Fruit fly (Drosophila melanogaster): Measurements from ENCODE around the gene CG14440.

CG14440 gene

DNA sequence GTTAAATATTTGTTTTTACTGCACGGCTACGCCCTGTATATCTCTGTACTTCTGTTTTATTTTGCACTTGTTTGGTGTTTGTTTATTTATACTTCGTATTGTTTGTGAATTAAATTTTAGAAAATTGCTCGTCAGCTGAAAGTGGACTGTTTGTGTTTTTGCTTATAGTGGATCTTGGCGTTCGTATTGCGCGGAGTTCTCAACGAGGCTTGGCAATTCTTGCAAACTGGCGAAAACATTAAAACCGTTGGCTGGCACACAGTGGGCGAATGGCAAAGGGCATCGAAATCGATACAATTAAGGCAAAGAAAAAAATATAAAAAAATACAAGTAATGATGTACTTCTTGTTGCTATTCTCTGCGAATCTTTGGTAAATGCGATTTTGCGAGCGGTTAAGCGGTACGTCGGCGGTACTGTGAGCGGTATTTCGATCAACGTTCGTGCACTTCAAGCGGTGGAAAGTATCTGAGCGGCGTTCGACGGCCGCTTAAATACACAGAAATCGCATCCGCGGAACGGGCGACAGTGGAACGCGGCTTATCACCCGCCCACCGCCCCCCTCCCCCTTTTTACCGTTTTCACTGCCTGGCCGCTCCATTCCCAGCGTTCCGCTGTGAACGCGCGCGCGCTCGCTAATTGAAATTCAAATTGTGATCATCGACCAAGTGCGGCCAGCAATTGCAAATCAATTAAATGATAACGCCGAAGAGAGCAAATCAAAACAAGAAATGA, 28.6 kb upstream of the CG14440 start:
- TF ChIP-seq pan (optimal IDR thresholded peaks at IDR 0.05), result no peak
- no peak for TF ChIP-seq usp (GFP tag; optimal IDR thresholded peaks at IDR 0.05)
- TF ChIP-seq psq (optimal IDR thresholded peaks at IDR 0.05), result no peak
- no peak for TF ChIP-seq Dll (optimal IDR thresholded peaks at IDR 0.05)
- no peak for TF ChIP-seq EcR (GFP tag; optimal IDR thresholded peaks at IDR 0.05)
- TF ChIP-seq CG8478 (optimal IDR thresholded peaks at IDR 0.05), result no peak

DNA sequence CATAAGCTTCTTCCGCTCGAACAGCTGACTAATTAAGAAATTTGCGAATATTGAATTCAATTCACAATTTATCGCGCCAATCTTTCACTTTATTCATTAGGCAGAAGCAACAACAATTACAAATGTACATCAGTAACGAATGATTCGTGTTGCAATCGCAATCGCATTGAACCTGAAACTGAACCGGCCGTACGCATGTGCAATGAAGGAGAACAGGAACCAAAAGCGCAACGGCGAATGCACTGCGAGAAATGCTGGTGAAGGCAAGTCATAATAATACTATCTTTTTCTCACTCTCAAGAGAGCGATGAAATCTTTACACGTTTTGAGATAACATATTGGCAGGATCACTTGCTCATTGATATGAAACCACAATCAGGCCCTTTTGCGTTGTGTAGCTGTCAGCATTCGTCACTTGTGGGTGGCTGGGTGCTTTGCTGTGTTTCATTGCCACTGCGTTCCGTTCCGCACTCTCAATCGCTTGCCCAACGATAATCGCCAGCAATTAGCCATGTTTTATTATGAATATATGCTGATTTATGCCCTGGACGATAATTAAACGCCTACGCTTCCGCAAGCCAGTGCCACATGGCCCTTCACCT, 26.6 kb upstream of the CG14440 start:
- TF ChIP-seq psq (optimal IDR thresholded peaks at IDR 0.05) (no peak), usp (GFP tag; optimal IDR thresholded peaks at IDR 0.05) (no peak), EcR (GFP tag; optimal IDR thresholded peaks at IDR 0.05) (no peak), CG8478 (optimal IDR thresholded peaks at IDR 0.05) (no peak), pan (optimal IDR thresholded peaks at IDR 0.05) (no peak), Dll (optimal IDR thresholded peaks at IDR 0.05) (no peak)

DNA sequence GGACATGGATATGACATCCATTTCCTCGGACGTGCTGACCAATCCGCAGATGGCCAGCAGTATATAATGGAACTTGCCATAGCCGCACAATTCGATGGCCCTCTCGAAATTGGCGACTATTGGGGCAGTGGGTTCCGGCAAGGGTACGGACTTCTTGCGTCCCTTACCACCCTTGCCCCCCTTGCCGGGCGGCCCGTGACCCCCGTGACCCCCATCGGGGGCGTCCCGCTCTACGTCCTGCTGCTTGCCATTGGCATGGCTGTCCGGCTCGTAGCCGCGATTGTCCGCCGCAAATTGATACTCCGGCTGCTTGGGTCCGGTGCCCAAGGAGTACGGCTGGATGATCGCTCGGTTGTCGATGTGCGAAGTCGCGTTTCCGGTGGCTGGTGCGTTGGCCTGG, 25.3 kb upstream of the CG14440 start:
- TF ChIP-seq CG8478 (optimal IDR thresholded peaks at IDR 0.05) (no peak), pan (optimal IDR thresholded peaks at IDR 0.05) (no peak), EcR (GFP tag; optimal IDR thresholded peaks at IDR 0.05) (no peak), usp (GFP tag; optimal IDR thresholded peaks at IDR 0.05) (no peak), Dll (optimal IDR thresholded peaks at IDR 0.05) (no peak), psq (optimal IDR thresholded peaks at IDR 0.05) (no peak)

DNA sequence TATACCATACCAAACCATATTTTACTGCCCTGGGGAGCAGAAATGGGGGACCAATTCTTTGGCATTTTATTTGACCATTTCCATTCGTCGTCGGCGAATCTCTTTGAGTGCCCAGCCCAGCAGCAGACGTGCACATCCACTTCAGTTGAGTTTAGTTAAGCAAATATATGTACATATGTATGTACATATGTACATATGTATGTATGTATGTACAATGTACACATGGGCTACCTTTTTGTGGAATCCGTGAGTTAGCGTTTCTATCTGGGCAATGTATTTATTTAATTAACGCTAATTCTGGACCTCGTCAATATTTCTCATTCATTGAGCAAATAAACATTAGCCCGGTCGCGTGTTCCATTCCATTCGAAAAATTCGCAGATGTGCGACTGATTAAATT, 21.6 kb upstream of the CG14440 start:
- TF ChIP-seq pan (optimal IDR thresholded peaks at IDR 0.05) (no peak), usp (GFP tag; optimal IDR thresholded peaks at IDR 0.05) (no peak), psq (optimal IDR thresholded peaks at IDR 0.05) (no peak), Dll (optimal IDR thresholded peaks at IDR 0.05) (no peak)

DNA sequence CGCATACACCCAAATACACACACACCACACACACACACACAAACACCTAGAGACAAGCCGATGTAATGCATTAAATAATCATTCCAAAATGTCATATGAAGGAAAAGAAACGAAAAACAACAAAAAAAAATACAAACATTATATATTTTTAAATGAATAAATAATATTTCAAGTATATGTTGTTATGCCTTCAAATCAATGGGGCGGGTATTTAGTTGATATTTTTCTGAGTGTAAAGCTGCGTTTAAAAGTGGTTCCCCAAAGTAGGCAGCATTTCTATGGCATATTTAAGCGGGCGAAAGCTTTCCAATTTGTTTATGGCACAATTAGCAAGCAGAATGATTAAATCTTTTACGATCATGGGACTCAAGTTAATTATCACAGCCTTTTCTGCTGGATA, 20.9 kb upstream of the CG14440 start:
- TF ChIP-seq pan (optimal IDR thresholded peaks at IDR 0.05), result no peak
- TF ChIP-seq EcR (GFP tag; optimal IDR thresholded peaks at IDR 0.05), result no peak

DNA sequence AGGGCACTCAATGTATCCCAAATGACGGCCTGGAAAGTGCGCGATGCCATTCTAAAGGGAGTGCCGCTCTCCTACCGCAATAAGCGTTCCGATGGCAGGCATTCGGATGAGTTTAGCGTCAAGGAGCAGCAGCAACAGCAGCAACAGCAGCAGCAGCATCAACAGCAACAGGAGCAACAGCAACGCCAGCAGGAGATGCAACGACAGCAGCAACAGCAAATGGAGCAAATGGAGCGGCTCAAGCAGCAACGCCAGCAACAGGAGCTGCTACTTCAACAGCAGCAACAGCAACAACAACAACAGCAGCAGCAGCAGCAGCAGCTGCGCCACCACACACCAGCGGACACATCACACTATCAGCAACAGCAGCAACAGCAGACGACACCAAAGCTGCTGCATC, 17.8 kb upstream of the CG14440 start:
- TF ChIP-seq pan (optimal IDR thresholded peaks at IDR 0.05), result no peak
- TF ChIP-seq psq (optimal IDR thresholded peaks at IDR 0.05), result no peak
- TF ChIP-seq Dll (optimal IDR thresholded peaks at IDR 0.05), result no peak
- TF ChIP-seq EcR (GFP tag; optimal IDR thresholded peaks at IDR 0.05), result no peak

DNA sequence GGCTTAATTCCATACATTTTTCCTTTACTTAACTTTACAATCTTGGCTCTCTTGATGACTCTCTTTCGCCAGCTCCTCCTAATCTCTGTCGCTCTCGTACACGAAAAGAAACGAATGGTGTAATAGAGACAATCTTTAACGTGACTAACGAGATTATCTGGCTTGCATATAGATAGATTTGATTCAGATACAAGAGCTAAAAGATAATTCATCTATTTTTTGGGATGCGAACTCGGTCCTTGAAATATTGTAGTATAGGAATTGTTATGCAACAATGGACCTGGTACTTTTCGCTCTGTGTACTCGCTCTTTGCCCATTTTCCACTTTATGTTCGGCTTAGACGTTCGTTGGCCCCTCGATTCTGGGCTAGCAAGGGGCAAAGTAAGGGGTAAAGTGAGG, 12.9 kb upstream of the CG14440 start:
- no peak for TF ChIP-seq EcR (GFP tag; optimal IDR thresholded peaks at IDR 0.05)
- no peak for TF ChIP-seq CG8478 (optimal IDR thresholded peaks at IDR 0.05)
- no peak for TF ChIP-seq psq (optimal IDR thresholded peaks at IDR 0.05)
- TF ChIP-seq usp (GFP tag; optimal IDR thresholded peaks at IDR 0.05), result no peak
- no peak for TF ChIP-seq Dll (optimal IDR thresholded peaks at IDR 0.05)
- TF ChIP-seq pan (optimal IDR thresholded peaks at IDR 0.05), result no peak

DNA sequence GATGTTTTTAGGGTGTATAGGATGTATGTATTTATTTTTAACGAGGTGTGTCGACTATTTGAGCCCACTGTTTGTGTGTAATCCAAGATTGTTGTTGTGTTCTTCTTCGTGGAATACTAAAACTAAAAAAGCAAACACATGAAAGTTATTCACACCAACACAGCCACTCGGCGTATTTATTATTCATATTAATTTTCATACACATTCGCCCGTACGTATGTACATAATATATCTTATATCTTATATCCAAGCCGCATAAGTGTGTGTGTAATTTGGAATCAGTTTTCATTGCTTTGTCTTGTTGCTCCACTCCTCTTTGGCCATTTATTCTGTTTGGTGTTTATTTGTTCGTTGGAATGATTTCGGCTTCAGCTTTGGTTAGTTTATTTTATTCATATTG, 12.3 kb upstream of the CG14440 start:
- no peak for TF ChIP-seq EcR (GFP tag; optimal IDR thresholded peaks at IDR 0.05)
- TF ChIP-seq Dll (optimal IDR thresholded peaks at IDR 0.05), result no peak
- no peak for TF ChIP-seq pan (optimal IDR thresholded peaks at IDR 0.05)
- no peak for TF ChIP-seq usp (GFP tag; optimal IDR thresholded peaks at IDR 0.05)
- no peak for TF ChIP-seq CG8478 (optimal IDR thresholded peaks at IDR 0.05)

DNA sequence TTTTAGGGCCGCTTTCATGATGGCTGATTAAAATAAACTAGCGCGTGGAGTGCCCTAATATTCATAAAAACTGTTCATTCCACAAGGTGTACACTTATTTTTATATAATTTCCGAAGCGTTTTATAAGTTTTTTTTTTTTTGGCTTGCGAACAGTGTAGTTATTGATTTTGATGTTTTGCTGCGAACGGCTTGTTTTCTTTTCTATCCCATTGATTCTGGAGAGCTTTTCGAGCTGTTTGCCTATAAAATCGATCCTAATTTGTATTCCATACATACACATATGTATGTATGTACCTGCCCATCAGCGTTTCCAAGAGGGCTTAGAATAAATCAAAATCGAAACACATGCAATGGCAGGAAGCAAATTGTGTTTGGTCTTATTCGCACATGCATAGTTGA, 11.9 kb upstream of the CG14440 start:
- TF ChIP-seq Dll (optimal IDR thresholded peaks at IDR 0.05), result no peak
- no peak for TF ChIP-seq CG8478 (optimal IDR thresholded peaks at IDR 0.05)
- no peak for TF ChIP-seq pan (optimal IDR thresholded peaks at IDR 0.05)
- no peak for TF ChIP-seq psq (optimal IDR thresholded peaks at IDR 0.05)
- TF ChIP-seq EcR (GFP tag; optimal IDR thresholded peaks at IDR 0.05), result no peak
- TF ChIP-seq usp (GFP tag; optimal IDR thresholded peaks at IDR 0.05), result no peak

DNA sequence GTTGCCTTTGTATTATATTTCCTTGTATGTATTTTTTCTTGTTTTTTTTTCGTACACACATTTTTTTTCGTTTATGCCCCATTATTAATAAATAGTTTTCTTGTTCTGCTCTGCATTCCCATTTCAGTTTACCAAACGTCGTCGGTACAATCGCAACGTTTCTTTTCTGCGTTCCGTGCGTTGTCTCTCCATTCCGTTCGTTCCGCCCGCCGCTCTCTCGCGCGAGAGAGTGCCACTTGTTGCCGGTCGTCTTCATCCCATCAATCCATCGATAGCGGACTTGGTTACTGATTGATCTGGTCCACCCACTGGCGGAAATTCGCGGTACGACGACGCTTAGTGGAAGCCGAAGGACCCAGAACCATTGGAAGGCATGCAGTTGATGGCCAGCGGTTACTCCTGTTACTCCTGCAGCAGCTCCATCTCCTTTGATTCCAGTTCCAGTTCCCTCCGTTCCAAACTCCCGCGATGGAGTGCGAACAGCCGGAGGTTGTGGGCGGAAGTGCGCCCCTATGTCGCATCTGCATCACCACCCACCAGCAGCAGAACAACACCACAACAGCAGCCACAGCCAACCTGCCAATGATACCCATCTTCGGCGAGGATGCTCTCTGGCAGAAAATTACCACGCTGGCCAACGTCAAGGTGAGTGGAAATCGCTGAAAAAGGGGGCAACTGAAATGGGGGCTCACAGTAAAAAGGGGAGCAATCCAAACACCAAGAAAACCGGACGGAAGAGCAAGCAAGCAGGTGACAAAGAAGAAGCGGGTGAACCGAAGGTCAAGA, 11.1 kb upstream of the CG14440 start:
- no peak for TF ChIP-seq pan (optimal IDR thresholded peaks at IDR 0.05)
- TF ChIP-seq psq (optimal IDR thresholded peaks at IDR 0.05), result no peak
- no peak for TF ChIP-seq Dll (optimal IDR thresholded peaks at IDR 0.05)
- no peak for TF ChIP-seq usp (GFP tag; optimal IDR thresholded peaks at IDR 0.05)
- TF ChIP-seq CG8478 (optimal IDR thresholded peaks at IDR 0.05), result no peak
- TF ChIP-seq EcR (GFP tag; optimal IDR thresholded peaks at IDR 0.05), result no peak

DNA sequence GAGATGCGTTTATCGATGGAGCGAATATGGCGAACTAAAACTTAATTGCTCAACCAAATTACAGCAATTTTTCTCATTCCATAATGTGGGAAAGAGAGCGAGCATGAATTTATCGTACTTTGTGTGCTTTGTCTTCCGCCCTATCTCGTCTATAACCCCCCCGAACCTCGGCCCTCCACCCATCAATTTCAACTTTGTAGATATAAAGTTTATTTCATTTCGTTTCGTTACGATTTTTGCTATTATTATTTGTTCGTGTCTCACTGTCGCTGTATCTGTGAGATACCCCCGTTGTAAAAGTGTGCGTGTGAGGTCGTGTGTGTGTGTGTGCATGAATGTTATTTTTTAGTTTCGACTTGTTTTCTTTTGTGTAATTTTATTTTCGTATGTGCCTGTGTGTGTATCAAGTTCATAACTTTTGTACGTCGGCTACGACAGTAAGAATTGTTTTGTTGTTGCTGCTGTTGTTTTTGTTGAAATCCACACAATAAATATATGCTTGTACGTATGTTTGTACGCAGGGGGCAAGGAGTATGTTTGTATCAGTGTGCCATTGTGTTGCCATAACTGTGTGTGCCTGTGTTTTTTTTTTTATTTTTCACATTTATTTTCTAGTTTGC, 10.3 kb upstream of the CG14440 start:
- TF ChIP-seq CG8478 (optimal IDR thresholded peaks at IDR 0.05) (no peak), usp (GFP tag; optimal IDR thresholded peaks at IDR 0.05) (no peak), pan (optimal IDR thresholded peaks at IDR 0.05) (no peak), EcR (GFP tag; optimal IDR thresholded peaks at IDR 0.05) (no peak), psq (optimal IDR thresholded peaks at IDR 0.05) (no peak), Dll (optimal IDR thresholded peaks at IDR 0.05) (no peak)

DNA sequence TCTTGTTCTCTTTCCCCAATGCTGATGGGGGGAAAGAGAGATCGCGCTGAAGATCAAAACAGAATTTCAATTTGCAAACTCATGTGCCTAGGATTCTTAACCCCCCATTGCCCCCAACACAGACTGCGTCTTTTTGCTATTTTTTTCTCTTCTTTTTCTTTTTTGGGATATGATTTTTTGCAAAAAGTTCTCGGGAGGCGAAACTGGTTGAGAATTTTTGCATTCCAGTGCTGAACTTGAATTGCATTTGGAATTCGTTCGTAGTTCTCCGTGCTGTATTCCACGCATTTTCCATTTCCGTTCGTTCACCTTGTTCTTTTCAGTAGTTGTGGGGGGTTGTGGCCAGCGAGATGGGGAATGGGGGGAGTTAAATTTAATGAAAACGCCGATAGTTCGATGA, 9.8 kb upstream of the CG14440 start:
- TF ChIP-seq Dll (optimal IDR thresholded peaks at IDR 0.05) (no peak), EcR (GFP tag; optimal IDR thresholded peaks at IDR 0.05) (peak in 1 of 2 experiments; percentile 76)
